Worm (Caenorhabditis elegans): ENCODE results near the gene col-127.

- TF ChIP-seq lin-40 (tag; optimal IDR thresholded peaks at IDR 0.05) (no peak), let-526 (GFP tag; IDR thresholded peaks at IDR 0.05) (no peak), ets-4 (GFP tag; optimal IDR thresholded peaks at IDR 0.05) (no peak)
These were observed 21.5 kb upstream of the col-127 start, which contains the start of gene F54D1.6 for ce11 chrIV:11287511-11287910.

All from whole organism, young adult.